Worm (Caenorhabditis elegans) whole organism, L2 larva: ENCODE measurements around the gene Y48A5A.1.

ENCODE experiments used
- blmp-1 ChIP-seq: sonication (generic microtip); optimal IDR thresholded peaks from 2 replicates; lab custom pipeline; 2017; ENCODE audit warnings: missing genetic modification characterization, mild to moderate bottlenecking, missing compliant biosample characterization, antibody characterized with exemption, moderate library complexity; ENCODE audit not compliant: insufficient read depth
- elt-3 ChIP-seq: sonication (generic microtip); optimal IDR thresholded peaks from 2 replicates; lab custom pipeline; 2017; ENCODE audit warnings: missing biosample characterization, missing genetic modification characterization
- fos-1 ChIP-seq: fragments of 150-350 bp; optimal IDR thresholded peaks from 2 replicates; lab custom pipeline; 2014; ENCODE audit warnings: missing biosample characterization, missing genetic modification characterization
- lsy-2 ChIP-seq, 2 experiments: fragments of 150-350 bp in 1 of 2; sonication (generic microtip) in 1 of 2; optimal IDR thresholded peaks; 2 replicates each; lab custom pipeline; 2014 to 2017; ENCODE audit warnings: missing biosample characterization in 2 of 2, missing genetic modification characterization in 2 of 2
- mdl-1 ChIP-seq, 2 experiments: fragments of 150-350 bp in 1 of 2; sonication (generic microtip) in 1 of 2; optimal IDR thresholded peaks; 2 replicates each; lab custom pipeline; 2017; ENCODE audit warnings: missing biosample characterization in 2 of 2, missing genetic modification characterization in 2 of 2
- skn-1 ChIP-seq: sonication (generic microtip); optimal IDR thresholded peaks from 2 replicates; lab custom pipeline; 2017; ENCODE audit warnings: missing biosample characterization, missing genetic modification characterization
- zag-1 ChIP-seq: fragments of 150-350 bp; optimal IDR thresholded peaks from 2 replicates; lab custom pipeline; 2014; ENCODE audit warnings: missing biosample characterization, missing genetic modification characterization
- ztf-1 ChIP-seq: fragments of 200-800 bp; sonication (Bioruptor generic); conservative IDR thresholded peaks from 2 replicates; pipeline ENCODE4 v1.3.6; 2022; ENCODE audit warnings: missing genetic modification characterization, missing compliant biosample characterization
- ztf-11 ChIP-seq: sonication (generic microtip); optimal IDR thresholded peaks from 2 replicates; lab custom pipeline; 2017; ENCODE audit warnings: missing biosample characterization, missing genetic modification characterization

DNA sequence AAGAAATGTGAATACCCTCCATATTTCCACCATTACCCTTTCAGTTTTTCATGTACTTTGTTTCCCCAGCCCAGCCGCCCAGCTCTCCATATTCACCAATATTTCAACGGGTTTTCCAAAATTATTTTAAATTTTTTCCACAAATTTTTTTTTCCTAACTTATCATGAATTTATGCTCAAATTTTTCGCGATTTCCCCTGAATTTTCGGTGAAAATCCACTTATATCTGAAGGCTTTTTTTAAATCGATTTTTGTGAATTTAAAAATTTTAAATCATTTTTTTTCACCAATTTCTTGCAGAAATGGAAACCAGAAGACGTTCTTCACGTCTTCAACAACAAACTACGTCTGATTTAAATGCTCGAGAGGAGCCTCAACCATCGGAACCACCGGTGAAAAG, 27.5 kb downstream of the Y48A5A.1 start, which contains the start of gene xpc-1:
- TF ChIP-seq skn-1 (tag; lab: Kevin White, UChicago) (no peak), lsy-2 (tag; optimal IDR thresholded peaks at IDR 0.05; lab: Kevin White, UChicago) (no peak), ztf-11 (tag; lab: Kevin White, UChicago) (no peak), elt-3 (tag; lab: Kevin White, UChicago) (no peak), fos-1 (tag; lab: Kevin White, UChicago) (no peak), mdl-1 (tag; optimal IDR thresholded peaks at IDR 0.05; lab: Kevin White, UChicago) (no peak), blmp-1 (tag; lab: Kevin White, UChicago) (no peak), zag-1 (tag; lab: Kevin White, UChicago) (no peak), ztf-1 (GFP tag; lab: Robert Waterston, UW) (no peak)
